Worm (Caenorhabditis elegans) whole organism, late embryonic: ENCODE measurements around the gene srh-22.

Source experiments
- C38D4.7 ChIP-seq: fragments of 200-800 bp; sonication (Bioruptor generic); optimal IDR thresholded peaks from 2 replicates; lab custom pipeline; 2018; ENCODE audit warnings: mild to moderate bottlenecking, missing genetic modification characterization, moderate library complexity, missing compliant biosample characterization
- K09A11.1 ChIP-seq: sonication (generic microtip); optimal IDR thresholded peaks from 2 replicates; lab custom pipeline; 2017; ENCODE audit warnings: antibody characterized with exemption, mild to moderate bottlenecking, missing genetic modification characterization, missing compliant biosample characterization; ENCODE audit not compliant: insufficient read depth
- Y22D7AL.16 ChIP-seq: sonication (generic microtip); optimal IDR thresholded peaks from 2 replicates; lab custom pipeline; 2016; ENCODE audit warnings: missing genetic modification characterization, missing compliant biosample characterization
- ama-1 ChIP-seq: fragments of 150-350 bp; optimal IDR thresholded peaks from 2 replicates; lab custom pipeline; 2014
- ceh-14 ChIP-seq: sonication (generic microtip); optimal IDR thresholded peaks from 2 replicates; lab custom pipeline; 2016; ENCODE audit warnings: missing genotype, missing genetic modification characterization, missing compliant biosample characterization
- ceh-18 ChIP-seq: sonication (generic microtip); optimal IDR thresholded peaks from 2 replicates; lab custom pipeline; 2016; ENCODE audit warnings: missing genetic modification characterization, missing compliant biosample characterization
- ceh-2 ChIP-seq: sonication (generic microtip); optimal IDR thresholded peaks from 2 replicates; lab custom pipeline; 2016; ENCODE audit warnings: missing genotype, missing genetic modification characterization, missing compliant biosample characterization
- ceh-22 ChIP-seq: sonication (generic microtip); optimal IDR thresholded peaks from 2 replicates; lab custom pipeline; 2017; ENCODE audit warnings: missing biosample characterization, missing genetic modification characterization
- ceh-24 ChIP-seq: sonication (generic microtip); optimal IDR thresholded peaks from 2 replicates; lab custom pipeline; 2016; ENCODE audit warnings: mild to moderate bottlenecking, missing genetic modification characterization, missing compliant biosample characterization
- ceh-31 ChIP-seq: sonication (generic microtip); optimal IDR thresholded peaks from 2 replicates; lab custom pipeline; 2016; ENCODE audit warnings: missing genetic modification characterization, missing compliant biosample characterization
- ceh-34 ChIP-seq: sonication (generic microtip); optimal IDR thresholded peaks from 2 replicates; lab custom pipeline; 2016; ENCODE audit warnings: mild to moderate bottlenecking, missing genetic modification characterization, missing compliant biosample characterization
- ceh-45 ChIP-seq: fragments of 200-800 bp; sonication (Bioruptor generic); IDR thresholded peaks from 2 replicates; pipeline ENCODE4 v1.3.6; 2022; ENCODE audit warnings: missing genetic modification reagents, missing genetic modification characterization, missing compliant biosample characterization
- ceh-48 ChIP-seq: sonication (generic microtip); optimal IDR thresholded peaks from 2 replicates; lab custom pipeline; 2016; ENCODE audit warnings: missing genetic modification characterization, inconsistent platforms, missing compliant biosample characterization
- ceh-6 ChIP-seq: fragments of 200-800 bp; sonication (Bioruptor generic); optimal IDR thresholded peaks from 2 replicates; lab custom pipeline; 2018; ENCODE audit warnings: mild to moderate bottlenecking, missing genetic modification characterization, missing compliant biosample characterization
- dmd-4 ChIP-seq: sonication (generic microtip); optimal IDR thresholded peaks from 2 replicates; lab custom pipeline; 2016; ENCODE audit warnings: borderline replicate concordance, missing genetic modification characterization, missing compliant biosample characterization
- elt-2 ChIP-seq: sonication (generic microtip); optimal IDR thresholded peaks from 2 replicates; lab custom pipeline; 2016; ENCODE audit warnings: missing genetic modification reagents, missing genetic modification characterization, missing compliant biosample characterization
- elt-4 ChIP-seq: sonication (generic microtip); optimal IDR thresholded peaks from 2 replicates; lab custom pipeline; 2016; ENCODE audit warnings: missing genetic modification characterization, missing compliant biosample characterization
- ets-4 ChIP-seq: sonication (generic microtip); optimal IDR thresholded peaks from 2 replicates; lab custom pipeline; 2016; ENCODE audit warnings: missing genetic modification characterization, missing compliant biosample characterization
- eyg-1 ChIP-seq: sonication (generic microtip); optimal IDR thresholded peaks from 2 replicates; lab custom pipeline; 2016; ENCODE audit warnings: missing genotype, missing genetic modification characterization, missing compliant biosample characterization
- fkh-10 ChIP-seq: fragments of 150-350 bp; optimal IDR thresholded peaks from 2 replicates; lab custom pipeline; 2014; ENCODE audit warnings: missing biosample characterization, missing genetic modification reagents, missing genetic modification characterization
- gmeb-2 ChIP-seq: sonication (generic microtip); optimal IDR thresholded peaks from 2 replicates; lab custom pipeline; 2016; ENCODE audit warnings: missing genetic modification characterization, inconsistent platforms, missing compliant biosample characterization
- hlh-6 ChIP-seq: sonication (generic microtip); optimal IDR thresholded peaks from 2 replicates; lab custom pipeline; 2016; ENCODE audit warnings: missing genotype, missing genetic modification characterization, missing compliant biosample characterization
- hlh-8 ChIP-seq: sonication (generic microtip); optimal IDR thresholded peaks from 2 replicates; lab custom pipeline; 2016; ENCODE audit warnings: missing genotype, missing genetic modification characterization, missing compliant biosample characterization
- madf-2 ChIP-seq: sonication (generic microtip); optimal IDR thresholded peaks from 2 replicates; lab custom pipeline; 2017; ENCODE audit warnings: missing genetic modification characterization, missing compliant biosample characterization
- nfya-1 ChIP-seq: sonication (generic microtip); optimal IDR thresholded peaks from 2 replicates; lab custom pipeline; 2017; ENCODE audit warnings: missing genetic modification characterization, mild to moderate bottlenecking, missing compliant biosample characterization, antibody characterized with exemption, moderate library complexity
- npax-4 ChIP-seq: sonication (generic microtip); optimal IDR thresholded peaks from 2 replicates; lab custom pipeline; 2016; ENCODE audit warnings: missing genetic modification characterization, missing compliant biosample characterization
- pag-3 ChIP-seq: sonication (generic microtip); optimal IDR thresholded peaks from 2 replicates; lab custom pipeline; 2016; ENCODE audit warnings: missing compliant biosample characterization, missing genetic modification characterization, borderline replicate concordance
- pat-9 ChIP-seq: fragments of 200-800 bp; sonication (Bioruptor generic); optimal IDR thresholded peaks from 2 replicates; lab custom pipeline; 2018; ENCODE audit warnings: mild to moderate bottlenecking, missing genetic modification characterization, moderate library complexity, missing compliant biosample characterization
- pha-2 ChIP-seq: sonication (generic microtip); optimal IDR thresholded peaks from 2 replicates; lab custom pipeline; 2017; ENCODE audit warnings: mild to moderate bottlenecking, missing genetic modification characterization, missing compliant biosample characterization
- ref-2 ChIP-seq: sonication (generic microtip); optimal IDR thresholded peaks from 2 replicates; lab custom pipeline; 2016; ENCODE audit warnings: missing genetic modification characterization, missing compliant biosample characterization
- syd-9 ChIP-seq: sonication (generic microtip); optimal IDR thresholded peaks from 2 replicates; lab custom pipeline; 2016; ENCODE audit warnings: mild to moderate bottlenecking, missing genetic modification characterization, moderate library complexity, missing compliant biosample characterization
- tbx-2 ChIP-seq: sonication (generic microtip); optimal IDR thresholded peaks from 2 replicates; lab custom pipeline; 2016; ENCODE audit warnings: missing genetic modification characterization, missing compliant biosample characterization
- tbx-7 ChIP-seq: sonication (generic microtip); optimal IDR thresholded peaks from 2 replicates; lab custom pipeline; 2016; ENCODE audit warnings: missing genotype, missing genetic modification characterization, missing compliant biosample characterization
- unc-55 ChIP-seq: sonication (generic microtip); optimal IDR thresholded peaks from 2 replicates; lab custom pipeline; 2017; ENCODE audit warnings: missing biosample characterization, missing genetic modification reagents, missing genetic modification characterization
- unc-86 ChIP-seq: sonication (generic microtip); optimal IDR thresholded peaks from 2 replicates; lab custom pipeline; 2016; ENCODE audit warnings: missing genetic modification characterization, missing compliant biosample characterization
- zip-5 ChIP-seq: sonication (generic microtip); optimal IDR thresholded peaks from 2 replicates; lab custom pipeline; 2016; ENCODE audit warnings: missing genetic modification characterization, missing compliant biosample characterization
- ztf-16 ChIP-seq: sonication (generic microtip); optimal IDR thresholded peaks from 2 replicates; lab custom pipeline; 2017; ENCODE audit warnings: missing genetic modification characterization, missing compliant biosample characterization

The srh-22 gene

DNA sequence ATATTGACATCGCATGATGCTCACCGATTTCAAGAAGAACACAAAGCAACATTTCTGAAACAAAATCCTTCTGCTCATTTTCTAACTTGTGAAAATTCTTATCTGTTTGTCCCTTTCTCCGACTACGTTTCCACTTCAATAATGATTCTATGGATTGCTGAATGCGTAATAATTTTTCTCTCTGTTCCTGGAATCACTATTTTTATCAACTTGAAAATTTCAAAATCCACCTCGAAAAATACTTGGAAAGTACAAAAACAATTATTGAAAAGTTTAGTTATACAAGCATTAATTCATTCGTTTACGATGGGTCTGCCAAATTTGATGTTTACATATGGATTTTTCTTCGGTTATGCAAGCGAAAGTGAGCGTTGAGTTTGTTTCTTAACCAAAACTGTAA lies at the start of gene srh-22:
Gene srh-22 (plus strand): TSS at position 301 of the 400 bp plus-strand sequence.
- TF ChIP-seq ceh-31 (tag; lab: Kevin White, UChicago), result no peak
- TF ChIP-seq madf-2 (tag; lab: Kevin White, UChicago), result no peak
- no peak for TF ChIP-seq tbx-2 (tag; lab: Kevin White, UChicago)
- TF ChIP-seq ceh-18 (tag; lab: Kevin White, UChicago), result no peak
- TF ChIP-seq elt-4, result no peak
- TF ChIP-seq hlh-6 (tag; lab: Kevin White, UChicago), result no peak
- TF ChIP-seq fkh-10 (GFP tag; lab: Kevin White, UChicago), result no peak
- no peak for TF ChIP-seq ceh-22 (tag; lab: Kevin White, UChicago)
- TF ChIP-seq npax-4 (tag; lab: Kevin White, UChicago), result no peak
- TF ChIP-seq ama-1 (lab: Kevin White, UChicago), result no peak
- no peak for TF ChIP-seq K09A11.1 (tag; lab: Kevin White, UChicago)

DNA sequence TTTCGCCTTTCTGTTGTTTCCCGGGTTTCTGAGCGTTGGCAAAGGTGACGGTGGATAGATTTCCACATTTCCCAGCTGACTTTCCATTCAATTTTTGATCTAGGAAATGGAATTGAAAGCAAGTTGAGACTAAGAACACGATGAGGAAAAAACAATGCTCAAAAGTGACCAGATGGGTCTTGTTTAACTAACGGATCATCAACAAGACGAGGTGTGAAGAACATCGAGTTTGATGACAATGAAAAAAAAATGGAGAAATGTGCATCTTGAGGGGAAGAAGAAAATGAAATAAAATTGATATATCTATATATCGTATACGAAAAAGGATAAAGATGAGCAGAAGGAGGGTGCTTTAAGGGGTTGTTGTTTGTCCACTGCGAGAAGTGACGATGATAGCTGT lies 44.5 kb upstream of the srh-22 start, which contains the start of gene T19H12.6:
Gene T19H12.6 (minus strand): TSS at position 101 of the 400 bp plus-strand sequence.
- no peak for TF ChIP-seq ceh-2
- TF ChIP-seq pag-3, result no peak
- TF ChIP-seq ceh-6, result no peak
- no peak for TF ChIP-seq unc-55
- no peak for TF ChIP-seq dmd-4 (tag; lab: Kevin White, UChicago)
- TF ChIP-seq unc-86, result no peak
- TF ChIP-seq C38D4.7 (GFP tag; lab: Kevin White, UChicago), result no peak
- TF ChIP-seq zip-5 (tag; lab: Kevin White, UChicago), result no peak
- no peak for TF ChIP-seq ceh-34 (tag; lab: Kevin White, UChicago)
- TF ChIP-seq eyg-1 (tag; lab: Kevin White, UChicago), result no peak
- TF ChIP-seq pha-2 (tag; lab: Kevin White, UChicago), result no peak
- TF ChIP-seq elt-2 (tag; lab: Kevin White, UChicago), result no peak
- TF ChIP-seq hlh-8 (tag; lab: Kevin White, UChicago), result no peak
- TF ChIP-seq syd-9 (tag; lab: Kevin White, UChicago), result no peak
- TF ChIP-seq ceh-14 (tag; lab: Kevin White, UChicago), result no peak
- no peak for TF ChIP-seq ceh-24
- TF ChIP-seq nfya-1 (tag; lab: Kevin White, UChicago), result no peak

DNA sequence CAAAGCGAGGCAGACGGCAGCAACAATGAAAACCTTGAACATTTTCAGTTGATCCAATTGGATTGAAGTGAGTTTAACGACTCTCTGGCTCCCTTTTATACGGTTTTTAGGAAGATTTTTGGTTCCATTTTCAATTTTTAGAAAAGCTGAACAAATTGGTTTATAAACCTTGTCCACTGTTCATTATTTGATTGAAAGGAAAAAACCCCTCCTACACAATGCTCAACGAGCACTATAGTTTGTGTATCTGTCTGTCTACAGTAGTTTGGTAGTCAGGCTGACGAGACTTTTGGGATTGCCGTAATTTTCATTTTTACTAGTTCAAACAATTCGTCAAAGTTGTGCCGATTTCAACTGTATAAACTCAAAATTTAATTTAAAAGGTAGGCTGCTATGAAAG lies 42.9 kb upstream of the srh-22 start, which contains the start of gene T19H12.15:
Gene T19H12.15 (minus strand): TSS at position 101 of the 400 bp plus-strand sequence.
- TF ChIP-seq ref-2 (tag; lab: Kevin White, UChicago), result no peak
- no peak for TF ChIP-seq tbx-7 (tag; lab: Kevin White, UChicago)
- no peak for TF ChIP-seq ceh-22 (tag; lab: Kevin White, UChicago)

DNA sequence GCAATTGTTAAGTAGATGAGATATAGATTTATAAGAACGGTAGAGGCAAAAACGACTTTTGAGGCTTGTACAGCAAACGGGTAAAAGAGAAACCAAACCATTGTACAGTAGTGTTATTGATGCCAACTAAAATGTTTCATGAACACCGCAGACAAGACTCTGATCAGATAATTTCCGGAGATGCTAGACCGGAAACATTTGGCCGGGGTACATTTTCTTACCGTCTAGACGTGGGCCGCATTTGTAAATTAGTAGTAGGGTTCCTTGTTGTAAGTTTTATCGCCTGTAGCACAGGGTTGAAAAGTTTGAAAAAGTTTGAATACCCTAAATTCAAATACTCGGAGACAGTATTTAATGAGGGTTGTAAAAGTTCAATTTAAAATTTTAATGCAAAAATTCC lies 40.7 kb upstream of the srh-22 start, which contains the start of gene str-32:
Gene str-32 (minus strand): TSS at position 101 of the 400 bp plus-strand sequence.
- no peak for TF ChIP-seq gmeb-2 (tag; lab: Kevin White, UChicago)
- no peak for TF ChIP-seq ref-2 (tag; lab: Kevin White, UChicago)
- no peak for TF ChIP-seq elt-2 (tag; lab: Kevin White, UChicago)
- TF ChIP-seq pag-3, result no peak
- TF ChIP-seq ceh-34 (tag; lab: Kevin White, UChicago), result no peak
- TF ChIP-seq pat-9 (tag; lab: Kevin White, UChicago), result no peak
- no peak for TF ChIP-seq ceh-45 (GFP tag; lab: Robert Waterston, UW)
- no peak for TF ChIP-seq ets-4 (tag; lab: Kevin White, UChicago)
- no peak for TF ChIP-seq ztf-16
- no peak for TF ChIP-seq ceh-14 (tag; lab: Kevin White, UChicago)
- TF ChIP-seq unc-55, result no peak
- no peak for TF ChIP-seq eyg-1 (tag; lab: Kevin White, UChicago)
- TF ChIP-seq ceh-48 (tag; lab: Kevin White, UChicago), result no peak
- no peak for TF ChIP-seq syd-9 (tag; lab: Kevin White, UChicago)
- TF ChIP-seq C38D4.7 (GFP tag; lab: Kevin White, UChicago), result no peak
- TF ChIP-seq Y22D7AL.16 (tag; lab: Kevin White, UChicago), result no peak
- no peak for TF ChIP-seq tbx-2 (tag; lab: Kevin White, UChicago)
